Worm (Caenorhabditis elegans): ENCODE data around the gene tbx-37.

The tbx-37 gene

DNA sequence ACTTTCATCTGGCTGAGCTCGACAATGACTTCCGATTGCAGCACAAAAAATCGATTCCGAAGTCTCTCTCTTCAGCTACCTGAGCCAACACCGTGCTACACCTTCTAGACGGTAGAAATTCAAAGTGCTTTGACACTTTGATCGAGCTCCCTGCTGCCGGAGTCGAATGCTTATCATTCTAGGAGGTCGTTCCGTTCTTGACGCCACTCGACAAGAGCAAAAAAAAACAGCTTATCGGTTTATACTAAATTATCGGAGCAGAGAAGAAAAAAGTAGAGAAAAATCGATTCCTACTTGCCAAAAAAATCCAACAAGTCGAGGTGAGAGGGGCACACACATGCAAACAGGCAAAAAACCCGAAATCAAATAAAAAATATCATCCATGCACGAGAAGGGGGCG, 41.6 kb upstream of the tbx-37 start:
- TF ChIP-seq nhr-28 (tag; optimal IDR thresholded peaks at IDR 0.05) (peak; percentile 61), cey-2 (tag; optimal IDR thresholded peaks at IDR 0.05; ENCODE audit: borderline replicate concordance, insufficient read depth) (no peak), nhr-6 (tag; optimal IDR thresholded peaks at IDR 0.05) (no peak), D1046.2 (GFP tag; IDR thresholded peaks at IDR 0.05) (no peak), ztf-7 (tag; optimal IDR thresholded peaks at IDR 0.05) (no peak), nhr-237 (tag; optimal IDR thresholded peaks at IDR 0.05) (no peak), ceh-20 (GFP tag; IDR thresholded peaks at IDR 0.05) (no peak), ces-1 (GFP tag; optimal IDR thresholded peaks at IDR 0.05) (no peak), zag-1 (tag; optimal IDR thresholded peaks at IDR 0.05) (no peak), pqm-1 (tag; optimal IDR thresholded peaks at IDR 0.05) (peak; percentile 36), lir-3 (tag; optimal IDR thresholded peaks at IDR 0.05) (no peak), aly-2 (tag; optimal IDR thresholded peaks at IDR 0.05) (no peak), fkh-10 (GFP tag; optimal IDR thresholded peaks at IDR 0.05) (no peak), madf-9 (GFP tag; conservative IDR thresholded peaks at IDR 0.05) (no peak), ZK546.5 (tag; optimal IDR thresholded peaks at IDR 0.05) (no peak), lin-1 (GFP tag; IDR thresholded peaks at IDR 0.05) (no peak), ceh-44 (GFP tag; IDR thresholded peaks at IDR 0.05) (no peak), daf-16 (GFP tag; optimal IDR thresholded peaks at IDR 0.05) (no peak), daf-16 (tag; optimal IDR thresholded peaks at IDR 0.05) (peak; percentile 24), attf-4 (tag; optimal IDR thresholded peaks at IDR 0.05) (no peak), F44E2.7 (GFP tag; IDR thresholded peaks at IDR 0.05) (no peak), tra-1 (GFP tag; IDR thresholded peaks at IDR 0.05) (0 out of 2 replicates have a peak, but pooled peaks have one; percentile 5), nhr-102 (tag; optimal IDR thresholded peaks at IDR 0.05) (no peak), ceh-82 (tag; optimal IDR thresholded peaks at IDR 0.05) (no peak), nhr-10 (tag; optimal IDR thresholded peaks at IDR 0.05) (no peak), Y48G9A.11 (GFP tag; IDR thresholded peaks at IDR 0.05) (no peak), jun-1 (tag; optimal IDR thresholded peaks at IDR 0.05) (no peak), dmd-8 (GFP tag; IDR thresholded peaks at IDR 0.05) (no peak), F10B5.3 (tag; optimal IDR thresholded peaks at IDR 0.05) (no peak), egl-27 (tag; optimal IDR thresholded peaks at IDR 0.05) (no peak), dmd-6 (GFP tag; IDR thresholded peaks at IDR 0.05) (peak; percentile 66), hlh-11 (tag; optimal IDR thresholded peaks at IDR 0.05) (peak; percentile 8), lin-38 (GFP tag; IDR thresholded peaks at IDR 0.05) (no peak), lin-39 (tag; optimal IDR thresholded peaks at IDR 0.05) (no peak), Y75B8A.6 (GFP tag; IDR thresholded peaks at IDR 0.05) (no peak), set-16 (GFP tag; IDR thresholded peaks at IDR 0.05) (no peak), nhr-48 (tag; optimal IDR thresholded peaks at IDR 0.05) (peak; percentile 3), nhr-41 (GFP tag; IDR thresholded peaks at IDR 0.05) (no peak), arid-1 (GFP tag; conservative IDR thresholded peaks at IDR 0.05) (no peak), nhr-111 (GFP tag; optimal IDR thresholded peaks at IDR 0.05) (no peak), zfp-3 (GFP tag; conservative IDR thresholded peaks at IDR 0.05) (no peak), fos-1 (tag; optimal IDR thresholded peaks at IDR 0.05) (no peak), saeg-2 (GFP tag; IDR thresholded peaks at IDR 0.05) (no peak), F26F4.8 (GFP tag; conservative IDR thresholded peaks at IDR 0.05) (no peak), php-3 (GFP tag; IDR thresholded peaks at IDR 0.05) (no peak), skn-1 (tag; optimal IDR thresholded peaks at IDR 0.05) (no peak)
